Worm (Caenorhabditis elegans) whole organism, L4/young adult: ENCODE data around the gene nhr-59.

Source experiments
- W03F9.2 ChIP-seq: fragments of 150-350 bp; optimal IDR thresholded peaks from 2 replicates; lab custom pipeline; 2014; ENCODE audit warnings: missing biosample characterization, missing genetic modification characterization
- dao-5 ChIP-seq: sonication (generic microtip); optimal IDR thresholded peaks from 2 replicates; lab custom pipeline; 2016; ENCODE audit warnings: missing genotype, missing genetic modification characterization, moderate library complexity, missing compliant biosample characterization
- him-1 ChIP-seq: sonication (generic microtip); optimal IDR thresholded peaks from 2 replicates; lab custom pipeline; 2016; ENCODE audit warnings: missing genotype, missing genetic modification reagents, missing genetic modification characterization, missing compliant biosample characterization

DNA sequence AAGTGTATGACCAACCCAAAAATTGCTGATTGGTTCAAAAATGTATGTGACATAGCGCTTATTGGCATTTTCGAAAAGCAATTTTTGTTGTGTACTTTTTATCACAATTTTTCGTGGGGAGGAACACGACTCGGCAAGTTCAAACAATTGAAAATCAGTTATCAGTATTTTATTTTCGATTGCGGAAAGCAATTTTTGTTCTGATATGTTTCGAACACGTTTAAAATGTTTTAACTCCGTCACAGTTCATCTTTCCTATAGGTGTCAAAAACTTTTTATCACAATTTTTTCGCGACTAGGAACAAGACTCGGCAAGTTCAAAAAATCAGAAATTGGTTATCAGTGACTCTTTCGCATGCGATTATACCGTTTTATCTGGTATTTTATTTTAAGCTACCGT lies 30.2 kb upstream of the nhr-59 start:
- TF ChIP-seq W03F9.2 (tag; lab: Kevin White, UChicago) = no peak
- no peak for TF ChIP-seq him-1 (tag; lab: Kevin White, UChicago)
- TF ChIP-seq dao-5 (tag; lab: Kevin White, UChicago) = no peak
